2 worm cellular contexts compared by ENCODE assay signal in the genomic region with DNA sequence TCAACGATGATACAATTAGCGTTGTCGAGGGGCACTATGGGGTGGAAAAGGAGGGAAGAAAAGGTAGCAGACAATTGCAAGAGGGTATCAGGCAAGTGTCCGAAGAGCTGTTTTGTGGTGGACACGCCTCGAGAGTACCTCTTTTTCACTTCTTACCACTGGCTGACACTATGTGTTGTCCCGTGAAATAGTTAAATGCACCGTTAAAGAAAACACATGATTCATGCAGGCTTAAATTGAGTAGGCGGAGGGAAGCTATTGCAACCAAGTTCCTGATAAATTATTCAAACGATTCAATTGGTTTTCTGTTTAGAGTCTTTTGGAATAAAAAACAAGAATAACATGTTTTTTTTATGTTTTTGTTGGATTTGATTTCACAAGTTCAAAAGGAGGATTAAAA.
TF ChIP-seq lines count a peak whose summit lies in the region.

Gene irk-1 (minus strand): TSS at position 101 of the 400 bp plus-strand sequence.

TF ChIP-seq in whole organism, L1 larva, 84 proteins besides CTCF, POLR2A, EP300 and RAD21:
- no peak for TF ChIP-seq rnt-1 (tag; optimal IDR thresholded peaks at IDR 0.05; lab: Kevin White, UChicago)
- peak; percentile 12 for TF ChIP-seq lin-14 (GFP tag; optimal IDR thresholded peaks at IDR 0.05; lab: Kevin White, UChicago)
- no peak for TF ChIP-seq fkh-10 (GFP tag; optimal IDR thresholded peaks at IDR 0.05; lab: Kevin White, UChicago)
- no peak for TF ChIP-seq nhr-84 (tag; optimal IDR thresholded peaks at IDR 0.05; lab: Kevin White, UChicago)
- TF ChIP-seq C34B4.2 (tag; optimal IDR thresholded peaks at IDR 0.05; lab: Kevin White, UChicago), result no peak
- no peak for TF ChIP-seq efl-1 (optimal IDR thresholded peaks at IDR 0.05; lab: Kevin White, UChicago)
- TF ChIP-seq efl-1 (GFP tag; optimal IDR thresholded peaks at IDR 0.05 in 1 of 2; lab: Kevin White, UChicago), result peak in 1 of 2 experiments; percentile 56

TF ChIP-seq in whole organism, midembryonic, 9 proteins besides CTCF, POLR2A, EP300 and RAD21:
- TF ChIP-seq ztf-23 (GFP tag; IDR thresholded peaks at IDR 0.05; lab: Robert Waterston, UW) (0 out of 2 replicates have a peak, but pooled peaks have one; percentile 16), med-1 (GFP tag; optimal IDR thresholded peaks at IDR 0.05; lab: Kevin White, UChicago; ENCODE audit: insufficient read depth) (no peak)
TF ChIP-seq in whole organism, midembryonic: peak in this region for 1.
